Fruit fly (Drosophila melanogaster) whole organism, embryonic: ENCODE data around the gene CG3091.

Source experiments
- Ada2b ChIP-seq: fragments of 200-800 bp; sonication (Bioruptor generic); IDR thresholded peaks from 2 replicates; pipeline ENCODE4 v1.3.6; 2022; ENCODE audit warnings: missing biosample characterization, missing genetic modification characterization
- B-H2 ChIP-seq: fragments of 200-800 bp; sonication (Bioruptor generic); optimal IDR thresholded peaks from 2 replicates; lab custom pipeline; 2018; ENCODE audit warnings: missing biosample characterization, mild to moderate bottlenecking, missing genetic modification characterization
- Bdp1 ChIP-seq: fragments of 200-800 bp; sonication (Bioruptor generic); optimal IDR thresholded peaks from 3 replicates; lab custom pipeline; 2016; ENCODE audit warnings: missing biosample characterization, missing genetic modification characterization
- CG10209 ChIP-seq: fragments of 200-800 bp; sonication (Bioruptor generic); optimal IDR thresholded peaks from 3 replicates; lab custom pipeline; 2017; ENCODE audit warnings: missing biosample characterization, mild to moderate bottlenecking, missing genetic modification characterization, missing genetic modification reagents
- CG10565 ChIP-seq: fragments of 200-800 bp; sonication (Bioruptor generic); optimal IDR thresholded peaks from 3 replicates; lab custom pipeline; 2016; ENCODE audit warnings: missing biosample characterization, mild to moderate bottlenecking, missing genetic modification characterization
- CG12744 ChIP-seq: fragments of 200-800 bp; sonication (Bioruptor generic); optimal IDR thresholded peaks from 2 replicates; lab custom pipeline; 2016; ENCODE audit warnings: missing biosample characterization, missing genetic modification characterization
- CG13296 ChIP-seq: fragments of 200-800 bp; sonication (Bioruptor generic); optimal IDR thresholded peaks from 3 replicates; lab custom pipeline; 2018; ENCODE audit warnings: missing biosample characterization, mild to moderate bottlenecking, missing genetic modification characterization
- CG14667 ChIP-seq: fragments of 200-800 bp; sonication (Bioruptor generic); IDR thresholded peaks from 2 replicates; pipeline ENCODE4 v1.3.6; 2022; ENCODE audit warnings: missing biosample characterization, missing genetic modification characterization
- CG1529 ChIP-seq: fragments of 200-800 bp; sonication (Bioruptor generic); optimal IDR thresholded peaks from 3 replicates; lab custom pipeline; 2018; ENCODE audit warnings: missing biosample characterization, missing genetic modification characterization
- CG1647 ChIP-seq: fragments of 200-800 bp; sonication (Bioruptor generic); optimal IDR thresholded peaks from 3 replicates; lab custom pipeline; 2016; ENCODE audit warnings: missing biosample characterization, missing genetic modification characterization
- CG16863 ChIP-seq: fragments of 200-800 bp; sonication (Bioruptor generic); optimal IDR thresholded peaks from 3 replicates; lab custom pipeline; 2016; ENCODE audit warnings: missing biosample characterization, missing genetic modification characterization
- CG17186 ChIP-seq: fragments of 200-800 bp; sonication (Bioruptor generic); optimal IDR thresholded peaks from 3 replicates; lab custom pipeline; 2017; ENCODE audit warnings: missing biosample characterization, missing genetic modification reagents, missing genetic modification characterization
- CG1792 ChIP-seq: fragments of 200-800 bp; sonication (Bioruptor generic); optimal IDR thresholded peaks from 2 replicates; lab custom pipeline; 2016; ENCODE audit warnings: missing biosample characterization, missing genetic modification characterization
- CG1832 ChIP-seq: fragments of 200-800 bp; sonication (Bioruptor generic); optimal IDR thresholded peaks from 2 replicates; lab custom pipeline; 2017; ENCODE audit warnings: missing biosample characterization, mild to moderate bottlenecking, missing genetic modification characterization, inconsistent platforms
- CG2889 ChIP-seq: fragments of 200-800 bp; sonication (Bioruptor generic); IDR thresholded peaks from 3 replicates; pipeline ENCODE4 v1.3.6; 2022; ENCODE audit warnings: missing biosample characterization, missing genetic modification characterization
- CG31224 ChIP-seq: fragments of 200-800 bp; sonication (Bioruptor generic); IDR thresholded peaks from 2 replicates; pipeline ENCODE4 v1.3.6; 2022; ENCODE audit warnings: missing biosample characterization, missing genetic modification characterization
- CG6175 ChIP-seq: fragments of 200-800 bp; sonication (Bioruptor generic); IDR thresholded peaks from 3 replicates; pipeline ENCODE4 v1.3.6; 2022; ENCODE audit warnings: missing biosample characterization, missing genetic modification characterization
- CG6791 ChIP-seq: fragments of 200-800 bp; sonication (Bioruptor generic); IDR thresholded peaks from 3 replicates; pipeline ENCODE4 v1.3.6; 2022; ENCODE audit warnings: missing biosample characterization, missing genetic modification characterization; ENCODE audit not compliant: partially characterized antibody
- CG7357 ChIP-seq: fragments of 200-800 bp; sonication (Bioruptor generic); IDR thresholded peaks from 3 replicates; pipeline ENCODE4 v1.3.6; 2022; ENCODE audit warnings: missing biosample characterization, missing genetic modification characterization
- CG7963 ChIP-seq: fragments of 200-800 bp; sonication (Bioruptor generic); IDR thresholded peaks from 3 replicates; pipeline ENCODE4 v1.3.6; 2022; ENCODE audit warnings: missing biosample characterization, missing genetic modification characterization; ENCODE audit not compliant: partially characterized antibody
- CG8388 ChIP-seq: fragments of 200-800 bp; sonication (Bioruptor generic); optimal IDR thresholded peaks from 2 replicates; lab custom pipeline; 2019; ENCODE audit warnings: missing biosample characterization, mild to moderate bottlenecking, missing genetic modification characterization, moderate library complexity
- Dbx ChIP-seq: fragments of 200-800 bp; sonication (Bioruptor generic); IDR thresholded peaks from 3 replicates; pipeline ENCODE4 v1.3.6; 2022; ENCODE audit warnings: missing biosample characterization, missing genetic modification characterization
- Deaf1 ChIP-seq: fragments of 200-800 bp; optimal IDR thresholded peaks from 3 replicates; lab custom pipeline; 2019; ENCODE audit warnings: missing biosample characterization, mild to moderate bottlenecking, missing genetic modification characterization, moderate library complexity
- Doc2 ChIP-seq: fragments of 200-800 bp; sonication (Bioruptor generic); IDR thresholded peaks from 2 replicates; pipeline ENCODE4 v1.3.6; 2022; ENCODE audit warnings: missing biosample characterization, missing genetic modification characterization
- Ets97D ChIP-seq: fragments of 200-800 bp; sonication (Bioruptor generic); optimal IDR thresholded peaks from 3 replicates; lab custom pipeline; 2016; ENCODE audit warnings: missing biosample characterization, missing genetic modification characterization
- Fer2 ChIP-seq: fragments of 200-800 bp; sonication (Bioruptor generic); optimal IDR thresholded peaks from 2 replicates; lab custom pipeline; 2018; ENCODE audit warnings: missing biosample characterization, mild to moderate bottlenecking, missing genetic modification characterization, moderate library complexity
- H2.0 ChIP-seq: fragments of 200-800 bp; sonication (Bioruptor generic); IDR thresholded peaks from 2 replicates; pipeline ENCODE4 v1.3.6; 2022; ENCODE audit warnings: missing biosample characterization, missing genetic modification characterization
- HLH3B ChIP-seq: fragments of 200-800 bp; sonication (Bioruptor generic); IDR thresholded peaks from 2 replicates; pipeline ENCODE4 v1.3.6; 2022; ENCODE audit warnings: missing biosample characterization, missing genetic modification characterization
- Kr ChIP-seq: fragments of 200-800 bp; sonication (Bioruptor generic); optimal IDR thresholded peaks from 2 replicates; lab custom pipeline; 2017; ENCODE audit warnings: missing biosample characterization, mild to moderate bottlenecking, missing genetic modification characterization
- NFAT ChIP-seq: fragments of 200-800 bp; sonication (Bioruptor generic); IDR thresholded peaks from 2 replicates; pipeline ENCODE4 v1.3.6; 2022; ENCODE audit warnings: missing biosample characterization, missing genetic modification characterization
- Oaz ChIP-seq: fragments of 200-800 bp; sonication (Bioruptor generic); IDR thresholded peaks from 2 replicates; pipeline ENCODE4 v1.3.6; 2022; ENCODE audit warnings: missing biosample characterization, missing genetic modification characterization
- Optix ChIP-seq: fragments of 200-800 bp; sonication (Bioruptor generic); IDR thresholded peaks from 3 replicates; pipeline ENCODE4 v1.3.6; 2022; ENCODE audit warnings: missing biosample characterization, missing genetic modification characterization
- Scr ChIP-seq: fragments of 200-800 bp; sonication (Bioruptor generic); IDR thresholded peaks from 2 replicates; pipeline ENCODE4 v1.3.6; 2022; ENCODE audit warnings: missing biosample characterization, missing genetic modification characterization; ENCODE audit not compliant: partially characterized antibody
- Trl ChIP-seq, 3 experiments: fragments of >200 bp in 2 of 3; fragments of 200-800 bp in 1 of 3; sonication (Bioruptor generic) in 1 of 3; optimal IDR thresholded peaks; 2 replicates in 1 of 3; 3 replicates in 2 of 3; lab custom pipeline; 2016 to 2017; ENCODE audit warnings: missing biosample characterization in 1 of 3, missing genetic modification characterization in 1 of 3
- Vsx1 ChIP-seq: fragments of 200-800 bp; sonication (Bioruptor generic); optimal IDR thresholded peaks from 2 replicates; lab custom pipeline; 2017; ENCODE audit warnings: missing biosample characterization, mild to moderate bottlenecking, missing genetic modification characterization, missing genetic modification reagents
- ap ChIP-seq: fragments of 200-800 bp; sonication (Bioruptor generic); IDR thresholded peaks from 2 replicates; pipeline ENCODE4 v1.3.6; 2022; ENCODE audit warnings: missing biosample characterization, missing genetic modification characterization
- ase ChIP-seq: fragments of 200-800 bp; sonication (Bioruptor generic); IDR thresholded peaks from 3 replicates; pipeline ENCODE4 v1.3.6; 2022; ENCODE audit warnings: missing biosample characterization, missing genetic modification characterization
- bbx ChIP-seq: fragments of 200-800 bp; sonication (Bioruptor generic); IDR thresholded peaks from 2 replicates; pipeline ENCODE4 v1.3.6; 2022; ENCODE audit warnings: missing biosample characterization, missing genetic modification characterization; ENCODE audit not compliant: partially characterized antibody
- cg ChIP-seq: fragments of 200-800 bp; sonication (Bioruptor generic); optimal IDR thresholded peaks from 3 replicates; lab custom pipeline; 2019; ENCODE audit warnings: missing biosample characterization, mild to moderate bottlenecking, missing genetic modification characterization, moderate library complexity
- ci ChIP-seq: fragments of 200-800 bp; sonication (Bioruptor generic); IDR thresholded peaks from 3 replicates; pipeline ENCODE4 v1.3.6; 2022; ENCODE audit warnings: missing biosample characterization, missing genetic modification characterization
- crc ChIP-seq: fragments of 200-800 bp; sonication (Bioruptor generic); optimal IDR thresholded peaks from 2 replicates; lab custom pipeline; 2016; ENCODE audit warnings: missing biosample characterization, missing genetic modification characterization
- dm ChIP-seq: fragments of 200-800 bp; sonication (Bioruptor generic); optimal IDR thresholded peaks from 3 replicates; lab custom pipeline; 2016; ENCODE audit warnings: missing biosample characterization, missing genetic modification characterization
- gem ChIP-seq: fragments of 200-800 bp; sonication (Bioruptor generic); optimal IDR thresholded peaks from 2 replicates; lab custom pipeline; 2019; ENCODE audit warnings: missing biosample characterization, mild to moderate bottlenecking, missing genetic modification characterization, moderate library complexity
- hb ChIP-seq: fragments of 200-800 bp; sonication (Bioruptor generic); IDR thresholded peaks from 3 replicates; pipeline ENCODE4 v1.3.6; 2022; ENCODE audit warnings: missing biosample characterization, missing genetic modification characterization; ENCODE audit not compliant: partially characterized antibody
- kay ChIP-seq: fragments of 200-800 bp; sonication (Bioruptor generic); optimal IDR thresholded peaks from 2 replicates; lab custom pipeline; 2016; ENCODE audit warnings: missing biosample characterization, missing genetic modification characterization
- lmd ChIP-seq: fragments of 200-800 bp; sonication (Bioruptor generic); IDR thresholded peaks from 2 replicates; pipeline ENCODE4 v1.3.6; 2022; ENCODE audit warnings: missing biosample characterization, missing genetic modification characterization
- lola ChIP-seq, 3 experiments: fragments of >200 bp in 2 of 3; fragments of 200-800 bp in 1 of 3; sonication (Bioruptor generic) in 1 of 3; optimal IDR thresholded peaks; 2 replicates each; lab custom pipeline; 2017 to 2019; ENCODE audit warnings: missing biosample characterization in 3 of 3, missing genetic modification characterization in 3 of 3, mild to moderate bottlenecking in 1 of 3, moderate library complexity in 1 of 3
- onecut ChIP-seq: fragments of 200-800 bp; sonication (Bioruptor generic); IDR thresholded peaks from 2 replicates; pipeline ENCODE4 v1.3.6; 2022; ENCODE audit warnings: missing biosample characterization, missing genetic modification characterization
- ranshi ChIP-seq: fragments of 200-800 bp; sonication (Bioruptor generic); IDR thresholded peaks from 2 replicates; pipeline ENCODE4 v1.3.6; 2022; ENCODE audit warnings: missing biosample characterization, missing genetic modification characterization
- sim ChIP-seq: fragments of 200-800 bp; sonication (Bioruptor generic); IDR thresholded peaks from 2 replicates; pipeline ENCODE4 v1.3.6; 2022; ENCODE audit warnings: missing biosample characterization, missing genetic modification characterization
- ttk ChIP-seq: fragments of 200-800 bp; sonication (Bioruptor generic); IDR thresholded peaks from 2 replicates; pipeline ENCODE4 v2.1.2; 2022; ENCODE audit warnings: missing biosample characterization, missing genetic modification characterization
- vfl ChIP-seq: fragments of 200-800 bp; sonication (Bioruptor generic); optimal IDR thresholded peaks from 2 replicates; lab custom pipeline; 2016; ENCODE audit warnings: missing biosample characterization, missing genetic modification characterization

CG3091 gene

dm6 chrX:2241842-2242241, 12.2 kb downstream of the CG3091 start, which contains the start of gene kz (continued):
- TF ChIP-seq lmd (no peak), CG14667 (no peak), Bdp1 (no peak), HLH3B (GFP tag; lab: Robert Waterston, UW) (no peak), Trl (optimal IDR thresholded peaks at IDR 0.05; lab: Kevin White, UChicago) (no peak), Trl (GFP tag; optimal IDR thresholded peaks at IDR 0.05; lab: Kevin White, UChicago) (no peak), Dbx (GFP tag; lab: Robert Waterston, UW) (no peak), CG10209 (no peak), CG8388 (GFP tag; lab: Kevin White, UChicago) (no peak), H2.0 (no peak), B-H2 (no peak), Ada2b (GFP tag; lab: Robert Waterston, UW) (no peak), lola (GFP tag; optimal IDR thresholded peaks at IDR 0.05; lab: Kevin White, UChicago) (no peak), kay (no peak), Kr (no peak), ase (GFP tag; lab: Robert Waterston, UW) (no peak), CG7963 (GFP tag; lab: Robert Waterston, UW) (peak; percentile 98), sim (GFP tag; lab: Robert Waterston, UW) (no peak), Optix (GFP tag; lab: Robert Waterston, UW) (no peak), CG2889 (GFP tag; lab: Robert Waterston, UW) (no peak), ci (GFP tag; lab: Robert Waterston, UW) (0 out of 3 replicates have a peak, but pooled peaks have one; percentile 32), CG12744 (GFP tag; lab: Kevin White, UChicago) (no peak), dm (peak; percentile 92), ttk (no peak), CG1647 (GFP tag; lab: Kevin White, UChicago) (no peak), Deaf1 (tag; lab: Kevin White, UChicago) (no peak), ap (GFP tag; lab: Robert Waterston, UW) (no peak), NFAT (GFP tag; lab: Robert Waterston, UW) (no peak), Oaz (GFP tag; lab: Robert Waterston, UW) (no peak), Doc2 (GFP tag; lab: Robert Waterston, UW) (no peak), CG31224 (GFP tag; lab: Robert Waterston, UW) (no peak), Vsx1 (GFP tag; lab: Kevin White, UChicago) (no peak), crc (no peak), Ets97D (GFP tag; lab: Kevin White, UChicago) (peak; percentile 60), CG10565 (GFP tag; lab: Kevin White, UChicago) (no peak), CG6791 (peak; percentile 98), CG1792 (GFP tag; lab: Kevin White, UChicago) (no peak), CG1832 (GFP tag; lab: Kevin White, UChicago) (no peak), hb (GFP tag; lab: Robert Waterston, UW) (peak; percentile 99), CG1529 (GFP tag; lab: Kevin White, UChicago) (no peak), ranshi (GFP tag; lab: Robert Waterston, UW) (no peak), Scr (peak; percentile 85), CG17186 (GFP tag; lab: Kevin White, UChicago) (peak; percentile 50), CG13296 (GFP tag; lab: Kevin White, UChicago) (no peak), bbx (peak; percentile 94), onecut (GFP tag; lab: Robert Waterston, UW) (no peak), gem (tag; lab: Kevin White, UChicago) (no peak), CG16863 (GFP tag; lab: Kevin White, UChicago) (no peak), vfl (GFP tag; lab: Kevin White, UChicago) (no peak), Fer2 (tag; lab: Kevin White, UChicago) (no peak), cg (GFP tag; lab: Kevin White, UChicago) (peak; percentile 23), CG7357 (GFP tag; lab: Robert Waterston, UW) (peak; percentile 100), CG6175 (no peak)
